Fruit fly (Drosophila melanogaster) whole organism, wandering third instar larva: ENCODE results near the gene NijC.

ENCODE experiments used
- Abd-B ChIP-seq: fragments of >200 bp; optimal IDR thresholded peaks from 2 replicates; lab custom pipeline; 2017; ENCODE audit warnings: missing biosample characterization, missing genetic modification characterization
- CG32264 ChIP-seq: fragments of 200-800 bp; sonication (Bioruptor generic); optimal IDR thresholded peaks from 2 replicates; lab custom pipeline; 2016; ENCODE audit warnings: missing biosample characterization, missing genetic modification characterization
- CG9705 ChIP-seq: fragments of 200-800 bp; sonication (Bioruptor generic); optimal IDR thresholded peaks from 2 replicates; lab custom pipeline; 2018; ENCODE audit warnings: missing biosample characterization, mild to moderate bottlenecking, missing genetic modification characterization
- CrebA ChIP-seq: fragments of 200-800 bp; sonication (Bioruptor generic); optimal IDR thresholded peaks from 2 replicates; lab custom pipeline; 2016; ENCODE audit warnings: missing biosample characterization, mild to moderate bottlenecking, missing genetic modification characterization, borderline replicate concordance
- Dfd ChIP-seq: fragments of >200 bp; optimal IDR thresholded peaks from 2 replicates; lab custom pipeline; 2017; ENCODE audit warnings: missing biosample characterization, missing genetic modification characterization
- Dif ChIP-seq: fragments of 200-275, 200-300 bp; sonication (Bioruptor generic); optimal IDR thresholded peaks from 2 replicates; lab custom pipeline; 2018; ENCODE audit warnings: missing biosample characterization, missing genetic modification characterization; ENCODE audit not compliant: partially characterized antibody
- GATAd ChIP-seq: sonication (Bioruptor generic); optimal IDR thresholded peaks from 2 replicates; lab custom pipeline; 2016; ENCODE audit warnings: missing biosample characterization, missing genetic modification characterization
- HLH106 ChIP-seq: fragments of 200-800 bp; optimal IDR thresholded peaks from 3 replicates; lab custom pipeline; 2019; ENCODE audit warnings: missing biosample characterization, mild to moderate bottlenecking, missing genetic modification characterization, moderate library complexity
- Hnf4 ChIP-seq: fragments of 200-800 bp; sonication (Bioruptor generic); optimal IDR thresholded peaks from 2 replicates; lab custom pipeline; 2016; ENCODE audit warnings: missing biosample characterization, mild to moderate bottlenecking, missing genetic modification characterization
- Jra ChIP-seq: sonication (Bioruptor generic); optimal IDR thresholded peaks from 2 replicates; lab custom pipeline; 2016; ENCODE audit warnings: missing biosample characterization, missing genetic modification characterization
- Mio ChIP-seq: sonication (Bioruptor generic); optimal IDR thresholded peaks from 2 replicates; lab custom pipeline; 2016; ENCODE audit warnings: missing biosample characterization, missing genetic modification characterization
- Myc ChIP-seq: fragments of >200 bp; optimal IDR thresholded peaks from 2 replicates; lab custom pipeline; 2017
- N ChIP-seq: fragments of >200 bp; optimal IDR thresholded peaks from 2 replicates; lab custom pipeline; 2018; ENCODE audit warnings: missing biosample characterization, missing external identifiers, missing genetic modification characterization
- OdsH ChIP-seq: fragments of 200-800 bp; sonication (Bioruptor generic); optimal IDR thresholded peaks from 2 replicates; lab custom pipeline; 2016; ENCODE audit warnings: missing biosample characterization, mild to moderate bottlenecking, missing genetic modification characterization
- Rel ChIP-seq, 2 experiments: fragments of 200-800 bp; sonication (Bioruptor generic) in 1 of 2; optimal IDR thresholded peaks; 2 replicates in 1 of 2; 3 replicates in 1 of 2; lab custom pipeline; 2016 to 2019; ENCODE audit warnings: mild to moderate bottlenecking in 2 of 2, missing biosample characterization in 2 of 2, missing genetic modification characterization in 2 of 2, moderate library complexity in 1 of 2
- Sp1 ChIP-seq: fragments of 200-800 bp; sonication (Bioruptor generic); optimal IDR thresholded peaks from 3 replicates; lab custom pipeline; 2019; ENCODE audit warnings: missing biosample characterization, mild to moderate bottlenecking, missing genetic modification characterization, moderate library complexity
- Vsx2 ChIP-seq: fragments of 200-300, 225-300 bp; sonication (Bioruptor generic); optimal IDR thresholded peaks from 2 replicates; lab custom pipeline; 2018; ENCODE audit warnings: missing biosample characterization, missing genetic modification characterization; ENCODE audit not compliant: partially characterized antibody
- br ChIP-seq: fragments of 200-800 bp; sonication (Bioruptor generic); optimal IDR thresholded peaks from 2 replicates; lab custom pipeline; 2016; ENCODE audit warnings: missing biosample characterization, missing genetic modification characterization
- dl ChIP-seq, 2 experiments: fragments of 175-275, 200-275 bp in 1 of 2; fragments of 200-275 bp in 1 of 2; sonication (Bioruptor generic); optimal IDR thresholded peaks; lab custom pipeline; 2018; ENCODE audit warnings: mild to moderate bottlenecking in 2 of 2, missing biosample characterization in 2 of 2, missing genetic modification characterization in 2 of 2, moderate library complexity in 2 of 2; ENCODE audit not compliant: partially characterized antibody in 2 of 2, insufficient read depth in 1 of 2
- dmrt93B ChIP-seq: fragments of 200-800 bp; sonication (Bioruptor generic); optimal IDR thresholded peaks from 2 replicates; lab custom pipeline; 2018; ENCODE audit warnings: missing biosample characterization, mild to moderate bottlenecking, missing genetic modification characterization
- dsf ChIP-seq: sonication (Bioruptor generic); optimal IDR thresholded peaks from 2 replicates; lab custom pipeline; 2016; ENCODE audit warnings: missing biosample characterization, missing genetic modification characterization, borderline replicate concordance
- ey ChIP-seq: fragments of 200-800 bp; sonication (Bioruptor generic); optimal IDR thresholded peaks from 2 replicates; lab custom pipeline; 2016; ENCODE audit warnings: missing biosample characterization, missing genetic modification characterization
- foxo ChIP-seq, 2 experiments: fragments of 200-800 bp; sonication (Bioruptor generic); optimal IDR thresholded peaks; 2 replicates in 1 of 2; 3 replicates in 1 of 2; lab custom pipeline; 2016 to 2017; ENCODE audit warnings: missing biosample characterization in 2 of 2, missing genetic modification characterization in 2 of 2
- fru ChIP-seq: fragments of 200-800 bp; sonication (Bioruptor generic); optimal IDR thresholded peaks from 3 replicates; lab custom pipeline; 2016; ENCODE audit warnings: missing biosample characterization, mild to moderate bottlenecking, missing genetic modification characterization
- h ChIP-seq: fragments of 200-800 bp; sonication (Bioruptor generic); optimal IDR thresholded peaks from 3 replicates; lab custom pipeline; 2016; ENCODE audit warnings: missing biosample characterization, mild to moderate bottlenecking, missing genetic modification characterization
- jim ChIP-seq: fragments of 175-275, 200-325 bp; sonication (Bioruptor generic); optimal IDR thresholded peaks from 2 replicates; lab custom pipeline; 2016; ENCODE audit warnings: missing biosample characterization, mild to moderate bottlenecking, missing genetic modification characterization
- pan ChIP-seq: fragments of >200 bp; optimal IDR thresholded peaks from 2 replicates; lab custom pipeline; 2017
- rgr ChIP-seq: fragments of 200-800 bp; sonication (Bioruptor generic); optimal IDR thresholded peaks from 3 replicates; lab custom pipeline; 2016; ENCODE audit warnings: missing biosample characterization, mild to moderate bottlenecking, missing genetic modification characterization
- sage ChIP-seq: fragments of 200-800 bp; sonication (Bioruptor generic); optimal IDR thresholded peaks from 2 replicates; lab custom pipeline; 2016; ENCODE audit warnings: missing biosample characterization, mild to moderate bottlenecking, missing genetic modification characterization
- sv ChIP-seq: fragments of 200-800 bp; sonication (Bioruptor generic); optimal IDR thresholded peaks from 3 replicates; lab custom pipeline; 2016; ENCODE audit warnings: missing biosample characterization, missing genetic modification characterization
- usp ChIP-seq: fragments of >200 bp; optimal IDR thresholded peaks from 2 replicates; lab custom pipeline; 2017; ENCODE audit warnings: missing biosample characterization, missing genetic modification characterization

Gene NijC

dm6 chr3R:12691422-12692101 lies 3.4 kb upstream of the NijC start, which contains the start of gene Arp1:
Gene Arp1, plus strand, starts transcription at chr3R:12691743.
- TF ChIP-seq h (GFP tag; lab: Kevin White, UChicago) (no peak), Rel (GFP tag; optimal IDR thresholded peaks at IDR 0.05; lab: Kevin White, UChicago) (no peak), Rel (tag; optimal IDR thresholded peaks at IDR 0.05; lab: Kevin White, UChicago) (peak; percentile 50), sage (GFP tag; lab: Kevin White, UChicago) (no peak)

dm6 chr3R:12692497-12692896 lies 2.4 kb upstream of the NijC start, which contains the start of gene CG31347:
Gene CG31347, minus strand, starts transcription at chr3R:12692597.
- TF ChIP-seq foxo (GFP tag; optimal IDR thresholded peaks at IDR 0.05; lab: Kevin White, UChicago): no peak
- TF ChIP-seq Vsx2 (GFP tag; lab: Kevin White, UChicago): no peak
- no peak for TF ChIP-seq Sp1 (GFP tag; lab: Kevin White, UChicago)
- TF ChIP-seq Myc (lab: Kevin White, UChicago): no peak
- no peak for TF ChIP-seq sv (GFP tag; lab: Kevin White, UChicago)
- TF ChIP-seq sage (GFP tag; lab: Kevin White, UChicago): no peak
- TF ChIP-seq Rel (GFP tag; optimal IDR thresholded peaks at IDR 0.05; lab: Kevin White, UChicago): no peak
- TF ChIP-seq Rel (tag; optimal IDR thresholded peaks at IDR 0.05; lab: Kevin White, UChicago): no peak
- no peak for TF ChIP-seq fru (GFP tag; lab: Kevin White, UChicago)
- TF ChIP-seq Jra (GFP tag; lab: Kevin White, UChicago): no peak
- TF ChIP-seq Dif (GFP tag; lab: Kevin White, UChicago): no peak
- no peak for TF ChIP-seq dmrt93B (GFP tag; lab: Kevin White, UChicago)

- TF ChIP-seq dl (GFP tag; optimal IDR thresholded peaks at IDR 0.05; lab: Kevin White, UChicago; ENCODE audit: insufficient read depth in 1 of 2, partially characterized antibody in 2 of 2): no peak
- TF ChIP-seq HLH106 (tag; lab: Kevin White, UChicago): no peak
- TF ChIP-seq foxo (GFP tag; optimal IDR thresholded peaks at IDR 0.05; lab: Kevin White, UChicago): no peak
- TF ChIP-seq dsf (GFP tag; lab: Kevin White, UChicago): no peak
- no peak for TF ChIP-seq Dfd (GFP tag; lab: Kevin White, UChicago)
- no peak for TF ChIP-seq Jra (GFP tag; lab: Kevin White, UChicago)
- TF ChIP-seq rgr: no peak
- TF ChIP-seq h (GFP tag; lab: Kevin White, UChicago): no peak
- no peak for TF ChIP-seq ey (GFP tag; lab: Kevin White, UChicago)
- TF ChIP-seq Mio: no peak
Measured at dm6 chr3R:12697022-12697421, 2.1 kb downstream of the NijC start, which contains the start of gene Past1. Gene Past1, plus strand, starts transcription at chr3R:12697322.

- TF ChIP-seq Mio: no peak
- TF ChIP-seq OdsH (GFP tag; lab: Kevin White, UChicago): no peak
- no peak for TF ChIP-seq Rel (GFP tag; optimal IDR thresholded peaks at IDR 0.05; lab: Kevin White, UChicago)
- TF ChIP-seq Rel (tag; optimal IDR thresholded peaks at IDR 0.05; lab: Kevin White, UChicago): peak; percentile 49
- TF ChIP-seq Dfd (GFP tag; lab: Kevin White, UChicago): no peak
- no peak for TF ChIP-seq CG32264 (GFP tag; lab: Kevin White, UChicago)
- peak; percentile 18 for TF ChIP-seq HLH106 (tag; lab: Kevin White, UChicago)
- TF ChIP-seq usp: no peak
- peak; percentile 36 for TF ChIP-seq Sp1 (GFP tag; lab: Kevin White, UChicago)
- TF ChIP-seq sage (GFP tag; lab: Kevin White, UChicago): no peak
- no peak for TF ChIP-seq fru (GFP tag; lab: Kevin White, UChicago)
- peak; percentile 68 for TF ChIP-seq h (GFP tag; lab: Kevin White, UChicago)
- peak; percentile 28 for TF ChIP-seq Jra (GFP tag; lab: Kevin White, UChicago)
- no peak for TF ChIP-seq GATAd
- no peak for TF ChIP-seq Abd-B (GFP tag; lab: Kevin White, UChicago)
Measured at dm6 chr3R:12697571-12698039, 2.7 kb downstream of the NijC start.

- TF ChIP-seq br (no peak), jim (GFP tag; lab: Kevin White, UChicago) (no peak), Rel (GFP tag; optimal IDR thresholded peaks at IDR 0.05; lab: Kevin White, UChicago) (no peak), Rel (tag; optimal IDR thresholded peaks at IDR 0.05; lab: Kevin White, UChicago) (no peak), ey (GFP tag; lab: Kevin White, UChicago) (no peak), GATAd (no peak), OdsH (GFP tag; lab: Kevin White, UChicago) (no peak), dl (GFP tag; optimal IDR thresholded peaks at IDR 0.05; lab: Kevin White, UChicago; ENCODE audit: insufficient read depth in 1 of 2, partially characterized antibody in 2 of 2) (no peak), N (GFP tag; lab: Kevin White, UChicago) (no peak), dmrt93B (GFP tag; lab: Kevin White, UChicago) (no peak), Myc (lab: Kevin White, UChicago) (no peak), Hnf4 (no peak), CrebA (no peak), Jra (GFP tag; lab: Kevin White, UChicago) (no peak), CG9705 (GFP tag; lab: Kevin White, UChicago) (no peak), pan (no peak), dsf (GFP tag; lab: Kevin White, UChicago) (no peak)
Measured at dm6 chr3R:12698363-12698762, 3.4 kb downstream of the NijC start.
